Worm (Caenorhabditis elegans) whole organism, L3 larva: ENCODE results near the gene C16A11.2.

ENCODE experiments used
- ama-1 ChIP-seq: fragments of 150-350 bp; optimal IDR thresholded peaks from 2 replicates; lab custom pipeline; 2018
- ceh-16 ChIP-seq: sonication (generic microtip); optimal IDR thresholded peaks from 2 replicates; lab custom pipeline; 2017; ENCODE audit warnings: missing biosample characterization, missing genetic modification characterization
- ceh-28 ChIP-seq: fragments of 150-350 bp; optimal IDR thresholded peaks from 2 replicates; lab custom pipeline; 2014; ENCODE audit warnings: missing biosample characterization, missing genetic modification reagents, missing genetic modification characterization
- ceh-82 ChIP-seq: fragments of 150-350 bp; optimal IDR thresholded peaks from 2 replicates; lab custom pipeline; 2014; ENCODE audit warnings: missing biosample characterization, missing genetic modification characterization
- egl-5 ChIP-seq: fragments of 150-350 bp; optimal IDR thresholded peaks from 2 replicates; lab custom pipeline; 2017; ENCODE audit warnings: missing biosample characterization, missing genetic modification reagents, missing genetic modification characterization, inconsistent platforms
- elt-1 ChIP-seq: fragments of 150-350 bp; optimal IDR thresholded peaks from 2 replicates; lab custom pipeline; 2014; ENCODE audit warnings: missing biosample characterization, missing genetic modification characterization
- elt-3 ChIP-seq, 3 experiments: fragments of 150-350 bp in 1 of 3; sonication (generic microtip) in 2 of 3; optimal IDR thresholded peaks; 2 replicates in 2 of 3; 4 replicates in 1 of 3; lab custom pipeline; 2014 to 2017; ENCODE audit warnings: missing biosample characterization in 3 of 3, missing genetic modification characterization in 3 of 3
- fkh-10 ChIP-seq: sonication (generic microtip); optimal IDR thresholded peaks from 2 replicates; lab custom pipeline; 2017; ENCODE audit warnings: missing biosample characterization, missing genetic modification reagents, missing genetic modification characterization
- fkh-2 ChIP-seq: fragments of 150-350 bp; optimal IDR thresholded peaks from 2 replicates; lab custom pipeline; 2014; ENCODE audit warnings: missing biosample characterization, missing genetic modification reagents, missing genetic modification characterization
- fos-1 ChIP-seq: fragments of 150-350 bp; optimal IDR thresholded peaks from 2 replicates; lab custom pipeline; 2014; ENCODE audit warnings: missing biosample characterization, missing genetic modification characterization
- hmg-11 ChIP-seq: sonication (generic microtip); optimal IDR thresholded peaks from 2 replicates; lab custom pipeline; 2016; ENCODE audit warnings: missing genetic modification characterization, missing compliant biosample characterization
- jun-1 ChIP-seq: fragments of 150-350 bp; optimal IDR thresholded peaks from 2 replicates; lab custom pipeline; 2014; ENCODE audit warnings: missing biosample characterization, missing genetic modification reagents, missing genetic modification characterization
- lin-15B ChIP-seq: fragments of 150-350 bp; optimal IDR thresholded peaks from 2 replicates; lab custom pipeline; 2014; ENCODE audit warnings: missing biosample characterization, missing genetic modification characterization
- lin-39 ChIP-seq: fragments of 150-350 bp; optimal IDR thresholded peaks from 2 replicates; lab custom pipeline; 2018; ENCODE audit warnings: missing biosample characterization, missing genetic modification reagents, missing genetic modification characterization
- mdl-1 ChIP-seq: fragments of 150-350 bp; optimal IDR thresholded peaks from 2 replicates; lab custom pipeline; 2014; ENCODE audit warnings: missing biosample characterization, missing genetic modification characterization
- nfya-1 ChIP-seq: sonication (generic microtip); optimal IDR thresholded peaks from 2 replicates; lab custom pipeline; 2017; ENCODE audit warnings: missing genetic modification characterization, mild to moderate bottlenecking, missing compliant biosample characterization, antibody characterized with exemption, moderate library complexity; ENCODE audit not compliant: insufficient read depth
- nhr-12 ChIP-seq: fragments of 150-350 bp; optimal IDR thresholded peaks from 2 replicates; lab custom pipeline; 2014; ENCODE audit warnings: missing biosample characterization, missing genetic modification characterization
- nhr-23 ChIP-seq: fragments of 150-350 bp; optimal IDR thresholded peaks from 2 replicates; lab custom pipeline; 2014; ENCODE audit warnings: missing biosample characterization, missing genetic modification reagents, missing genetic modification characterization
- nhr-237 ChIP-seq: fragments of 150-350 bp; optimal IDR thresholded peaks from 2 replicates; lab custom pipeline; 2014; ENCODE audit warnings: missing biosample characterization, missing genetic modification characterization
- nhr-28 ChIP-seq: fragments of 150-350 bp; optimal IDR thresholded peaks from 2 replicates; lab custom pipeline; 2014; ENCODE audit warnings: missing biosample characterization, missing genetic modification characterization
- nhr-43 ChIP-seq: sonication (generic microtip); optimal IDR thresholded peaks from 2 replicates; lab custom pipeline; 2016; ENCODE audit warnings: mild to moderate bottlenecking, missing genetic modification characterization, missing compliant biosample characterization; ENCODE audit not compliant: poor library complexity, severe bottlenecking
- nhr-67 ChIP-seq: fragments of 150-350 bp; optimal IDR thresholded peaks from 2 replicates; lab custom pipeline; 2014; ENCODE audit warnings: missing biosample characterization, missing genetic modification characterization
- nhr-76 ChIP-seq: fragments of 150-350 bp; sonication (generic microtip); optimal IDR thresholded peaks from 5 replicates; lab custom pipeline; 2014; ENCODE audit warnings: missing biosample characterization, missing genetic modification characterization
- pha-4 ChIP-seq: fragments of 150-350 bp; optimal IDR thresholded peaks from 2 replicates; lab custom pipeline; 2014; ENCODE audit warnings: missing biosample characterization, missing genetic modification reagents, missing genetic modification characterization
- sea-2 ChIP-seq: fragments of 150-350 bp; sonication (generic microtip); optimal IDR thresholded peaks from 4 replicates; lab custom pipeline; 2014; ENCODE audit warnings: missing biosample characterization, missing genetic modification reagents, missing genetic modification characterization
- skn-1 ChIP-seq: fragments of 150-350 bp; optimal IDR thresholded peaks from 2 replicates; lab custom pipeline; 2014; ENCODE audit warnings: missing biosample characterization, missing genetic modification characterization
- snpc-4 ChIP-seq: fragments of 150-350 bp; optimal IDR thresholded peaks from 2 replicates; lab custom pipeline; 2014; ENCODE audit warnings: missing biosample characterization, missing genetic modification characterization
- tbx-2 ChIP-seq: sonication (generic microtip); optimal IDR thresholded peaks from 2 replicates; lab custom pipeline; 2016; ENCODE audit warnings: mild to moderate bottlenecking, missing genetic modification characterization, missing compliant biosample characterization
- unc-39 ChIP-seq: sonication (generic microtip); optimal IDR thresholded peaks from 4 replicates; lab custom pipeline; 2017; ENCODE audit warnings: missing biosample characterization, missing genetic modification characterization
- unc-62 ChIP-seq: fragments of 150-350 bp; sonication (generic microtip); optimal IDR thresholded peaks from 4 replicates; lab custom pipeline; 2014; ENCODE audit warnings: missing biosample characterization, missing genetic modification reagents, missing genetic modification characterization
- zag-1 ChIP-seq: fragments of 150-350 bp; optimal IDR thresholded peaks from 2 replicates; lab custom pipeline; 2014; ENCODE audit warnings: missing biosample characterization, missing genetic modification characterization
- ztf-11 ChIP-seq: fragments of 150-350 bp; optimal IDR thresholded peaks from 2 replicates; lab custom pipeline; 2014; ENCODE audit warnings: missing biosample characterization, missing genetic modification characterization

Gene C16A11.2

DNA sequence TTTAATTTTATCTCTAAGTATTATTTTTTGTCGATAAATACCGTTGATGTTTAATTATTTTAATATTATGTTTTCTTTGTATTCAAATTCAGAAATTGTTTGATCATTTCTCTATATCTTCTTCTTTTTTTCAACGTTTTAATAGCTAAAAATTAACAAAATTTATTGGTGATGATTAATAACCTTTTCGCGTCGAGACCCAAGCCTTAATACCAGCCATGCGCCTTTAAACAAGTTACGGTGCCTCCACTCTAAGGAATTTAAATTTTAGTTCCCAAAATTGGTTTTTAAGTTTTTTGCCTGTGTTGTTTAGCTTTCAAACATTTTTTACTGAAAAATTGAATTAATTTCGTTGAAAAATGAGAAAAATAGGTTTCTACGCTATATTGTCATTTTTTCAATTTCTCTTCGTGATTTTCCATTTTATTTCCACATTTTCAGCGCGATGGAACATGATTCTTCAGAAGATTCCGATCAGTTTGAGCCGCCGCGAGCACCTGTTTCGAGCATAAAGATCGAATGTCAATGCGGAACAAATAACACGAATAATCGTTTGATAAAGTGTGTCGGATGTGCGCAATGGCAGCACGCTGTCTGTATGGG lies 8.8 kb upstream of the C16A11.2 start, which contains the start of gene C16A11.3:
Gene C16A11.3 (plus strand): TSS at position 440 of the 603 bp plus-strand sequence.
- TF ChIP-seq lin-15B (tag; lab: Kevin White, UChicago), result no peak
- TF ChIP-seq ceh-28, result no peak
- TF ChIP-seq lin-39 (tag; lab: Kevin White, UChicago), result no peak
- TF ChIP-seq nhr-237 (tag; lab: Kevin White, UChicago), result no peak
- TF ChIP-seq unc-39, result no peak
- no peak for TF ChIP-seq hmg-11 (tag; lab: Kevin White, UChicago)
- TF ChIP-seq nhr-28 (tag; lab: Kevin White, UChicago), result no peak
- no peak for TF ChIP-seq fkh-2
- no peak for TF ChIP-seq ztf-11 (tag; lab: Kevin White, UChicago)
- no peak for TF ChIP-seq ceh-16
- TF ChIP-seq pha-4 (tag; lab: Kevin White, UChicago), result no peak
- TF ChIP-seq sea-2 (GFP tag; lab: Kevin White, UChicago), result no peak
- TF ChIP-seq nhr-23 (tag; lab: Kevin White, UChicago), result no peak
- TF ChIP-seq nfya-1, result no peak
- TF ChIP-seq egl-5 (tag; lab: Kevin White, UChicago), result no peak
- TF ChIP-seq jun-1 (tag; lab: Kevin White, UChicago), result no peak
- no peak for TF ChIP-seq zag-1 (tag; lab: Kevin White, UChicago)
- no peak for TF ChIP-seq elt-1
- TF ChIP-seq tbx-2 (tag; lab: Kevin White, UChicago), result no peak
- TF ChIP-seq, all 47 proteins: peak for 0

ce11 chrII:4230816-4231435 lies 7.1 kb upstream of the C16A11.2 start, which contains the start of gene C16A11.10:
TSS of gene C16A11.10 (plus strand) at chrII:4231385.
- no peak for TF ChIP-seq elt-3 (tag; optimal IDR thresholded peaks at IDR 0.05; lab: Kevin White, UChicago)
- no peak for TF ChIP-seq nhr-67 (tag; lab: Kevin White, UChicago)
- no peak for TF ChIP-seq nhr-76
- TF ChIP-seq fkh-10 (GFP tag; lab: Kevin White, UChicago), result no peak
- TF ChIP-seq ceh-82 (tag; lab: Kevin White, UChicago), result no peak
- TF ChIP-seq ceh-16, result no peak
- TF ChIP-seq skn-1, result no peak
- TF ChIP-seq pha-4 (tag; lab: Kevin White, UChicago), result no peak
- TF ChIP-seq ceh-28, result no peak
- TF ChIP-seq fos-1 (tag; lab: Kevin White, UChicago), result no peak
- no peak for TF ChIP-seq nhr-12 (tag; lab: Kevin White, UChicago)

DNA sequence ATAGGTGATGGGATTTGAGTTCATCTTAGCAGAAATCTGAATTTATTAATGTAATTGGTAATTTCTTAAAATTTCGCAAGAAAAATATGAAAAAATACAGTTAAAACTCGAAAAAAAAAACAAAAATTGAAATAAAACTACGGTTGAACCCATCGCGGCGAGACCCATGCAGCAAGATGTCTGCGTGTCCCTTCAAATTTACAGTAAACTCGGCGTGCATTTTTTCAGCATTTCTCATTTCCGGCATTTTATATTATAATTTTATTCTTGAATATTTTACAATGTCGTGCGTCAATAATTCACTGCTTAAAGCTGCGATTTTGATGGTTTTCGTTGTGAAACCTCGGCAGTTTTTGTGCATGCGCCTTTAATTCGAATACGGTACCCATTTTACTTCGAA lies 2.0 kb upstream of the C16A11.2 start, which contains the start of gene fbxc-43:
Gene fbxc-43 (minus strand): TSS at position 38 of the 400 bp plus-strand sequence.
- TF ChIP-seq lin-15B (tag; lab: Kevin White, UChicago) (no peak), nhr-237 (tag; lab: Kevin White, UChicago) (no peak), egl-5 (tag; lab: Kevin White, UChicago) (no peak), snpc-4 (tag; lab: Kevin White, UChicago) (no peak)

DNA sequence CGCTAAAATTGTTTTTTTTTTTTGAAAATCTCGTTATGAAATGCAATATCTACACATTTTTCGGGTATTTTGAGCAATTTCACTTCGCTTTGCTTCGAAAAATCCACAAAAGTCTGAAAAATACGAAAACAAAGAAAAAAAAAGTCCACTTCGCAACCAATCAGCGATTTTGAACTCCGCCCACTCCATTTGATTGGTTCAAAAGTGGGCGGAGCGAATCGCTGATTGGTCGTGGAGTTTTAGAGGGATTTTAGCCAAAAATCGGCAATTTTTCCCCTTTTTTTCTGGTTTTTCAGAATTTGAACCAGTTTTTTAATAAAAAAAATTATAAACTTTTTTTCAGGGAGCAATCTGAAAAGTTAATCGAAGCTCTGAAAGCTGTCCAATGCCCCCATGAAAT lies 960 bp downstream of the C16A11.2 start:
- TF ChIP-seq hmg-11 (tag; lab: Kevin White, UChicago) (no peak), nfya-1 (peak; percentile 92)

DNA sequence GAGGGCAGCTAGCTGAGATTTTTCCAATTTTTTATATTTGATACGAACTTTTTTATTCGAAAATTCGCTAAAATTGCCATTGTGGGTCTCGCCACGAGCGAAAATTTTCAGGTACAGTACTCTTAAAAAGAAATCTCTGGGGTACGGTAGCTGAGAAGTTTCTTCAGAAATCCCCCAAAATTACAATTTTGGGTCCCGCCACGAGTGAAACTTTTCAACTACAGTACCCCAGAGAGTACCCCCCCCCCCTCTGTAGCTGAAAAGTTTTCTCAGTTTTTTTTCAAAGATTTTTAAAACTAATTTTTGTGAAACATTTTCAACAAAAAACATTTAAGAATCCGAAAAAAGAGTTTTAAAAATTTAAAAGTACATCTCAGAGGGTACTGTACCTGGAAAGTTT lies 7.0 kb downstream of the C16A11.2 start:
- TF ChIP-seq ama-1 (lab: Kevin White, UChicago) (no peak), nfya-1 (no peak), nhr-237 (tag; lab: Kevin White, UChicago) (no peak), elt-3 (tag; optimal IDR thresholded peaks at IDR 0.05; lab: Kevin White, UChicago) (no peak), tbx-2 (tag; lab: Kevin White, UChicago) (no peak), mdl-1 (tag; lab: Kevin White, UChicago) (no peak), nhr-43 (no peak), unc-62 (GFP tag; lab: Kevin White, UChicago) (no peak), unc-39 (no peak), fos-1 (tag; lab: Kevin White, UChicago) (no peak)
